Worm (Caenorhabditis elegans): ENCODE measurements around the gene C48B4.11.

DNA sequence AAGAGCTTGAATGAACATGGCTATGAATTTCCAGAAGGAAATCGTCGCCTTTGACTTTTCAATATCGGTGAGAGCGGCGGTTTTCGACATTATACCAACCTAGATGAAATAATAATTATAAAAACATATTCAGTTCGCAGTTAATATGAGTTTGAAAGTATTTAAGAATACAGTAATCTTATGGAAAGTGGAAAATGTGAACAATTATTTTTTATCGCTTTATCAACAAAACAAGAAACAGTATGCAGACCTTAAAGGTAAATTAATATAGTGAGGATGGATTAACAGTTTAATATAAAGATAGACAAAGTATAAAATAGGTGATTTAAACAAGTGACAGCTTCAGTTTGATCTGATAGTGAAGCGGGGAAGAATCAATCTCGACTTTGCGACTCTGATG lies 7.5 kb downstream of the C48B4.11 start, which contains the start of gene C48B4.6:
- TF ChIP-seq ama-1 (optimal IDR thresholded peaks at IDR 0.05) = no peak
- TF ChIP-seq nhr-28 (tag; optimal IDR thresholded peaks at IDR 0.05) = no peak
- TF ChIP-seq jun-1 (tag; optimal IDR thresholded peaks at IDR 0.05) = no peak
- TF ChIP-seq nhr-76 (tag; optimal IDR thresholded peaks at IDR 0.05) = no peak
- TF ChIP-seq lin-39 (tag; optimal IDR thresholded peaks at IDR 0.05) = no peak
- TF ChIP-seq ztf-4 (tag; optimal IDR thresholded peaks at IDR 0.05) = no peak
- no peak for TF ChIP-seq ceh-16 (tag; optimal IDR thresholded peaks at IDR 0.05)

All from whole organism, L3 larva.